Worm (Caenorhabditis elegans) whole organism, late embryonic: ENCODE measurements around the gene T07F10.3.
A peak's percentile ranks its signal among the peaks of the same experiment; 100 is the strongest.

Experiments
- C38D4.7 ChIP-seq: fragments of 200-800 bp; sonication (Bioruptor generic); optimal IDR thresholded peaks from 2 replicates; lab custom pipeline; 2018; ENCODE audit warnings: mild to moderate bottlenecking, missing genetic modification characterization, moderate library complexity, missing compliant biosample characterization
- ceh-14 ChIP-seq: sonication (generic microtip); optimal IDR thresholded peaks from 2 replicates; lab custom pipeline; 2016; ENCODE audit warnings: missing genotype, missing genetic modification characterization, missing compliant biosample characterization
- ceh-2 ChIP-seq: sonication (generic microtip); optimal IDR thresholded peaks from 2 replicates; lab custom pipeline; 2016; ENCODE audit warnings: missing genotype, missing genetic modification characterization, missing compliant biosample characterization
- ceh-24 ChIP-seq: sonication (generic microtip); optimal IDR thresholded peaks from 2 replicates; lab custom pipeline; 2016; ENCODE audit warnings: mild to moderate bottlenecking, missing genetic modification characterization, missing compliant biosample characterization
- fkh-10 ChIP-seq: fragments of 150-350 bp; optimal IDR thresholded peaks from 2 replicates; lab custom pipeline; 2014; ENCODE audit warnings: missing biosample characterization, missing genetic modification reagents, missing genetic modification characterization
- hlh-6 ChIP-seq: sonication (generic microtip); optimal IDR thresholded peaks from 2 replicates; lab custom pipeline; 2016; ENCODE audit warnings: missing genotype, missing genetic modification characterization, missing compliant biosample characterization
- lim-6 ChIP-seq: sonication (generic microtip); optimal IDR thresholded peaks from 2 replicates; lab custom pipeline; 2016; ENCODE audit warnings: missing genetic modification characterization, missing compliant biosample characterization
- syd-9 ChIP-seq: sonication (generic microtip); optimal IDR thresholded peaks from 2 replicates; lab custom pipeline; 2016; ENCODE audit warnings: mild to moderate bottlenecking, missing genetic modification characterization, moderate library complexity, missing compliant biosample characterization
- tbx-2 ChIP-seq: sonication (generic microtip); optimal IDR thresholded peaks from 2 replicates; lab custom pipeline; 2016; ENCODE audit warnings: missing genetic modification characterization, missing compliant biosample characterization
- unc-42 ChIP-seq: sonication (generic microtip); optimal IDR thresholded peaks from 2 replicates; lab custom pipeline; 2016; ENCODE audit warnings: missing genotype, missing genetic modification characterization, missing compliant biosample characterization
- zip-5 ChIP-seq: sonication (generic microtip); optimal IDR thresholded peaks from 2 replicates; lab custom pipeline; 2016; ENCODE audit warnings: missing genetic modification characterization, missing compliant biosample characterization

Gene T07F10.3

DNA sequence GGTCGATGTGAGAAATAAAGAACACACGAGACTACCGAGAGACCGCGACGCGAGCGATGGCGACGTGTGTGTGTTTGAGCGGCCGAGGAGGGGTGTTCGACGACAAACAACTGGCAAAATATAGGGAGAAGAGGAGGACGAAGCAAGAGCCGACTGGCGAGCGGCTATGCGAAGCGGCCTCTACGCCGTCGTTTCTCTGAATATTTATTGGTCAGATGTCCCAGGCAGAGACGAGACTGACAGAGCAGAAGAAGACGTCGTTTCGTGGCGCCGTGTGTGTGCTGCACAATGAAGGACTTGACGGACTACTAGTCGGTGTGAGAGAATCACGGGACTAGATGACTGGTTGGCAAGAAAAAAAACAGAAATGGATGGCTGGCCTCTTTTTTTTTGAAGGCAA is 50.7 kb downstream of the T07F10.3 start:
- TF ChIP-seq lim-6 (tag; lab: Kevin White, UChicago) (no peak), C38D4.7 (GFP tag; lab: Kevin White, UChicago) (no peak), ceh-14 (tag; lab: Kevin White, UChicago) (peak; percentile 4), ceh-2 (peak; percentile 13), syd-9 (tag; lab: Kevin White, UChicago) (peak; percentile 20), zip-5 (no peak), hlh-6 (tag; lab: Kevin White, UChicago) (peak; percentile 41), tbx-2 (tag; lab: Kevin White, UChicago) (peak; percentile 20)

- no peak for TF ChIP-seq ceh-24 (tag; lab: Kevin White, UChicago)
- TF ChIP-seq fkh-10: no peak
- peak; percentile 65 for TF ChIP-seq unc-42 (tag; lab: Kevin White, UChicago)
Measured at ce11 chrV:12818486-12818885, 51.4 kb downstream of the T07F10.3 start.
